Fruit fly (Drosophila melanogaster) whole organism, pupa: ENCODE data around the gene CG17211.

Experiments
- CG12605 ChIP-seq: fragments of 200-800 bp; sonication (Bioruptor generic); IDR thresholded peaks from 2 replicates; pipeline ENCODE4 v1.3.6; 2022; ENCODE audit warnings: missing biosample characterization, missing genetic modification characterization
- CG13204 ChIP-seq: fragments of 200-800 bp; sonication (Bioruptor generic); optimal IDR thresholded peaks from 2 replicates; lab custom pipeline; 2018; ENCODE audit warnings: missing biosample characterization, mild to moderate bottlenecking, missing genetic modification characterization, moderate library complexity
- CG15710 ChIP-seq: fragments of 200-800 bp; sonication (Bioruptor generic); optimal IDR thresholded peaks from 2 replicates; lab custom pipeline; 2018; ENCODE audit warnings: missing biosample characterization, mild to moderate bottlenecking, missing genetic modification characterization, moderate library complexity
- CG32121 ChIP-seq: fragments of 200-800 bp; sonication (Bioruptor generic); IDR thresholded peaks from 2 replicates; pipeline ENCODE4 v1.3.6; 2022; ENCODE audit warnings: missing biosample characterization, missing genetic modification characterization
- CG4496 ChIP-seq: fragments of 200-800 bp; sonication (Bioruptor generic); IDR thresholded peaks from 3 replicates; pipeline ENCODE4 v1.3.6; 2022; ENCODE audit warnings: missing biosample characterization, missing genetic modification characterization
- CG8159 ChIP-seq: fragments of 200-800 bp; sonication (Bioruptor generic); optimal IDR thresholded peaks from 3 replicates; lab custom pipeline; 2018; ENCODE audit warnings: missing biosample characterization, mild to moderate bottlenecking, missing genetic modification characterization, moderate library complexity
- D1 ChIP-seq: fragments of 200-800 bp; sonication (Bioruptor generic); optimal IDR thresholded peaks from 2 replicates; lab custom pipeline; 2018; ENCODE audit warnings: missing biosample characterization, mild to moderate bottlenecking, missing genetic modification characterization, moderate library complexity
- EcR ChIP-seq: fragments of 200-800 bp; sonication (Bioruptor generic); optimal IDR thresholded peaks from 3 replicates; lab custom pipeline; 2019; ENCODE audit warnings: missing biosample characterization, missing genetic modification characterization, mild to moderate bottlenecking, moderate library complexity, missing genetic modification reagents
- Ets98B ChIP-seq: fragments of 200-800 bp; sonication (Bioruptor generic); IDR thresholded peaks from 2 replicates; pipeline ENCODE4 v1.3.6; 2022; ENCODE audit warnings: missing biosample characterization, missing genetic modification characterization
- Pif1A ChIP-seq: fragments of 200-800 bp; sonication (Bioruptor generic); optimal IDR thresholded peaks from 3 replicates; lab custom pipeline; 2016; ENCODE audit warnings: missing biosample characterization, missing genetic modification characterization
- Snoo ChIP-seq: fragments of 200-800 bp; sonication (Bioruptor generic); optimal IDR thresholded peaks from 3 replicates; lab custom pipeline; 2017; ENCODE audit warnings: missing biosample characterization, mild to moderate bottlenecking, missing genetic modification characterization, inconsistent platforms
- rn ChIP-seq: fragments of 200-800 bp; sonication (Bioruptor generic); IDR thresholded peaks from 2 replicates; pipeline ENCODE4 v1.3.6; 2022; ENCODE audit warnings: missing biosample characterization, missing genetic modification characterization

dm6 chr2L:12161467-12161866 lies 47.3 kb downstream of the CG17211 start, which contains the start of gene CG31861:
- TF ChIP-seq CG12605 = no peak
- TF ChIP-seq CG15710 (tag; lab: Kevin White, UChicago) = no peak
- no peak for TF ChIP-seq CG13204
- no peak for TF ChIP-seq Pif1A (GFP tag; lab: Kevin White, UChicago)
- TF ChIP-seq D1 (tag; lab: Kevin White, UChicago) = no peak
- no peak for TF ChIP-seq Ets98B (GFP tag; lab: Robert Waterston, UW)
- TF ChIP-seq CG4496 (GFP tag; lab: Robert Waterston, UW) = no peak
- TF ChIP-seq Snoo (tag; lab: Kevin White, UChicago) = no peak
- TF ChIP-seq EcR (GFP tag; lab: Kevin White, UChicago) = no peak
- TF ChIP-seq rn (GFP tag; lab: Robert Waterston, UW) = no peak
- no peak for TF ChIP-seq CG32121 (GFP tag; lab: Robert Waterston, UW)
- no peak for TF ChIP-seq CG8159
